Fruit fly (Drosophila melanogaster) whole organism, embryonic: ENCODE data around the gene Polr3E.

Source experiments
- Bdp1 ChIP-seq: fragments of 200-800 bp; sonication (Bioruptor generic); optimal IDR thresholded peaks from 3 replicates; lab custom pipeline; 2016; ENCODE audit warnings: missing biosample characterization, missing genetic modification characterization
- CG10321 ChIP-seq: fragments of 200-800 bp; sonication (Bioruptor generic); IDR thresholded peaks from 2 replicates; pipeline ENCODE4 v1.3.6; 2022; ENCODE audit warnings: missing biosample characterization, missing genetic modification characterization
- CG10366 ChIP-seq: fragments of 200-800 bp; sonication (Bioruptor generic); IDR thresholded peaks from 2 replicates; pipeline ENCODE4 v1.3.6; 2022; ENCODE audit warnings: missing biosample characterization, missing genetic modification characterization
- CG10959 ChIP-seq: fragments of 200-800 bp; sonication (Bioruptor generic); IDR thresholded peaks from 2 replicates; pipeline ENCODE4 v1.3.6; 2022; ENCODE audit warnings: missing biosample characterization, missing genetic modification characterization
- CG11456 ChIP-seq: fragments of 200-800 bp; sonication (Bioruptor generic); IDR thresholded peaks from 3 replicates; pipeline ENCODE4 v1.3.6; 2022; ENCODE audit warnings: missing biosample characterization, missing genetic modification characterization
- CG11723 ChIP-seq: fragments of 200-800 bp; sonication (Bioruptor generic); optimal IDR thresholded peaks from 2 replicates; lab custom pipeline; 2017; ENCODE audit warnings: missing biosample characterization, mild to moderate bottlenecking, missing genetic modification characterization
- CG12942 ChIP-seq: fragments of 200-800 bp; sonication (Bioruptor generic); optimal IDR thresholded peaks from 3 replicates; lab custom pipeline; 2016; ENCODE audit warnings: missing biosample characterization, missing genetic modification characterization
- CG13424 ChIP-seq: fragments of 200-800 bp; sonication (Bioruptor generic); optimal IDR thresholded peaks from 2 replicates; lab custom pipeline; 2019; ENCODE audit warnings: missing biosample characterization, mild to moderate bottlenecking, missing genetic modification characterization, moderate library complexity
- CG17568 ChIP-seq: fragments of 200-800 bp; sonication (Bioruptor generic); optimal IDR thresholded peaks from 2 replicates; lab custom pipeline; 2018; ENCODE audit warnings: missing biosample characterization, mild to moderate bottlenecking, missing genetic modification characterization, moderate library complexity
- CG17612 ChIP-seq: fragments of 200-800 bp; sonication (Bioruptor generic); IDR thresholded peaks from 2 replicates; pipeline ENCODE4 v1.3.6; 2022; ENCODE audit warnings: missing biosample characterization, missing genetic modification characterization
- CG17829 ChIP-seq: fragments of 200-800 bp; optimal IDR thresholded peaks from 2 replicates; lab custom pipeline; 2019; ENCODE audit warnings: missing biosample characterization, mild to moderate bottlenecking, missing genetic modification characterization, moderate library complexity
- CG30403 ChIP-seq: fragments of 200-800 bp; sonication (Bioruptor generic); optimal IDR thresholded peaks from 3 replicates; lab custom pipeline; 2016; ENCODE audit warnings: missing biosample characterization, missing genetic modification characterization
- CG33213 ChIP-seq: fragments of 200-800 bp; sonication (Bioruptor generic); optimal IDR thresholded peaks from 3 replicates; lab custom pipeline; 2016; ENCODE audit warnings: missing biosample characterization, missing genetic modification characterization
- CG34422 ChIP-seq: fragments of 200-800 bp; sonication (Bioruptor generic); IDR thresholded peaks from 3 replicates; pipeline ENCODE4 v1.3.6; 2022; ENCODE audit warnings: missing biosample characterization, missing genetic modification characterization
- CG4707 ChIP-seq: fragments of 200-800 bp; sonication (Bioruptor generic); optimal IDR thresholded peaks from 2 replicates; lab custom pipeline; 2018; ENCODE audit warnings: missing biosample characterization, mild to moderate bottlenecking, missing genetic modification characterization, moderate library complexity
- CG6175 ChIP-seq: fragments of 200-800 bp; sonication (Bioruptor generic); IDR thresholded peaks from 3 replicates; pipeline ENCODE4 v1.3.6; 2022; ENCODE audit warnings: missing biosample characterization, missing genetic modification characterization
- CG6654 ChIP-seq: fragments of 200-800 bp; sonication (Bioruptor generic); optimal IDR thresholded peaks from 2 replicates; lab custom pipeline; 2017; ENCODE audit warnings: missing biosample characterization, mild to moderate bottlenecking, missing genetic modification characterization
- CG6683 ChIP-seq: fragments of 200-800 bp; sonication (Bioruptor generic); optimal IDR thresholded peaks from 2 replicates; lab custom pipeline; 2017; ENCODE audit warnings: missing biosample characterization, mild to moderate bottlenecking, missing genetic modification characterization, missing genetic modification reagents
- CG7839 ChIP-seq: fragments of 200-800 bp; sonication (Bioruptor generic); optimal IDR thresholded peaks from 3 replicates; lab custom pipeline; 2018; ENCODE audit warnings: missing biosample characterization, mild to moderate bottlenecking, missing genetic modification characterization, moderate library complexity
- CG7928 ChIP-seq: fragments of 200-800 bp; sonication (Bioruptor generic); optimal IDR thresholded peaks from 2 replicates; lab custom pipeline; 2017; ENCODE audit warnings: missing biosample characterization, mild to moderate bottlenecking, missing genetic modification characterization
- CG7987 ChIP-seq: fragments of 200-800 bp; sonication (Bioruptor generic); optimal IDR thresholded peaks from 2 replicates; lab custom pipeline; 2018; ENCODE audit warnings: missing biosample characterization, mild to moderate bottlenecking, missing genetic modification characterization, moderate library complexity
- CG9609 ChIP-seq: fragments of 200-800 bp; sonication (Bioruptor generic); optimal IDR thresholded peaks from 3 replicates; lab custom pipeline; 2016; ENCODE audit warnings: missing biosample characterization, missing genetic modification characterization
- Dip3 ChIP-seq: fragments of 200-800 bp; sonication (Bioruptor generic); optimal IDR thresholded peaks from 3 replicates; lab custom pipeline; 2016; ENCODE audit warnings: missing biosample characterization, missing genetic modification characterization
- E2f1 ChIP-seq: fragments of 200-800 bp; sonication (Bioruptor generic); IDR thresholded peaks from 2 replicates; pipeline ENCODE4 v1.3.6; 2022; ENCODE audit warnings: missing biosample characterization, missing genetic modification characterization
- HLH54F ChIP-seq: fragments of 200-800 bp; sonication (Bioruptor generic); optimal IDR thresholded peaks from 3 replicates; lab custom pipeline; 2016; ENCODE audit warnings: missing biosample characterization, missing genetic modification characterization
- Hmx ChIP-seq: fragments of 200-800 bp; sonication (Bioruptor generic); optimal IDR thresholded peaks from 2 replicates; lab custom pipeline; 2016; ENCODE audit warnings: missing biosample characterization, missing genetic modification characterization
- Hsf ChIP-seq: fragments of 200-800 bp; sonication (Bioruptor generic); optimal IDR thresholded peaks from 3 replicates; lab custom pipeline; 2016; ENCODE audit warnings: missing biosample characterization, missing genetic modification characterization
- Jarid2 ChIP-seq: fragments of 200-800 bp; sonication (Bioruptor generic); optimal IDR thresholded peaks from 3 replicates; lab custom pipeline; 2017; ENCODE audit warnings: mild to moderate bottlenecking, missing biosample characterization, missing genetic modification reagents, missing genetic modification characterization
- Lhr ChIP-seq: fragments of 200-800 bp; sonication (Bioruptor generic); optimal IDR thresholded peaks from 3 replicates; lab custom pipeline; 2017; ENCODE audit warnings: mild to moderate bottlenecking, missing biosample characterization, missing genetic modification reagents, missing genetic modification characterization
- Mrtf ChIP-seq: fragments of 200-800 bp; sonication (Bioruptor generic); IDR thresholded peaks from 3 replicates; pipeline ENCODE4 v1.3.6; 2022; ENCODE audit warnings: missing biosample characterization, missing genetic modification characterization
- NC2α ChIP-seq: fragments of 200-800 bp; sonication (Bioruptor generic); optimal IDR thresholded peaks from 2 replicates; lab custom pipeline; 2016; ENCODE audit warnings: missing biosample characterization, missing genetic modification characterization
- NC2β ChIP-seq: fragments of 200-800 bp; sonication (Bioruptor generic); optimal IDR thresholded peaks from 2 replicates; lab custom pipeline; 2016; ENCODE audit warnings: missing biosample characterization, missing genetic modification characterization
- Opbp ChIP-seq: fragments of 200-800 bp; sonication (Bioruptor generic); IDR thresholded peaks from 3 replicates; pipeline ENCODE4 v1.3.6; 2022; ENCODE audit warnings: missing biosample characterization, missing genetic modification characterization; ENCODE audit not compliant: partially characterized antibody
- PHDP ChIP-seq: fragments of 200-800 bp; sonication (Bioruptor generic); optimal IDR thresholded peaks from 3 replicates; lab custom pipeline; 2018; ENCODE audit warnings: missing biosample characterization, mild to moderate bottlenecking, missing genetic modification characterization, moderate library complexity
- chn ChIP-seq: fragments of 200-800 bp; sonication (Bioruptor generic); optimal IDR thresholded peaks from 2 replicates; lab custom pipeline; 2016; ENCODE audit warnings: missing biosample characterization, missing genetic modification characterization
- fd102C ChIP-seq: fragments of 200-800 bp; sonication (Bioruptor generic); optimal IDR thresholded peaks from 2 replicates; lab custom pipeline; 2018; ENCODE audit warnings: missing biosample characterization, mild to moderate bottlenecking, missing genetic modification characterization, moderate library complexity
- fd64A ChIP-seq: fragments of 200-800 bp; sonication (Bioruptor generic); optimal IDR thresholded peaks from 3 replicates; lab custom pipeline; 2018; ENCODE audit warnings: missing biosample characterization, mild to moderate bottlenecking, missing genetic modification characterization
- gro ChIP-seq: fragments of 200-800 bp; sonication (Bioruptor generic); optimal IDR thresholded peaks from 2 replicates; lab custom pipeline; 2016; ENCODE audit warnings: missing biosample characterization, missing genetic modification characterization
- gt ChIP-seq: fragments of 200-800 bp; sonication (Bioruptor generic); IDR thresholded peaks from 2 replicates; pipeline ENCODE4 v1.3.6; 2022; ENCODE audit warnings: missing biosample characterization, missing genetic modification characterization
- jigr1 ChIP-seq: fragments of 200-800 bp; sonication (Bioruptor generic); IDR thresholded peaks from 3 replicates; pipeline ENCODE4 v1.3.6; 2022; ENCODE audit warnings: missing biosample characterization, missing genetic modification characterization
- jing ChIP-seq: fragments of 200-800 bp; sonication (Bioruptor generic); optimal IDR thresholded peaks from 2 replicates; lab custom pipeline; 2018; ENCODE audit warnings: missing biosample characterization, mild to moderate bottlenecking, missing genetic modification characterization
- jumu ChIP-seq: fragments of 200-800 bp; sonication (Bioruptor generic); optimal IDR thresholded peaks from 3 replicates; lab custom pipeline; 2016; ENCODE audit warnings: missing biosample characterization, missing genetic modification characterization
- lbe ChIP-seq: fragments of 200-800 bp; sonication (Bioruptor generic); optimal IDR thresholded peaks from 2 replicates; lab custom pipeline; 2016; ENCODE audit warnings: missing biosample characterization, mild to moderate bottlenecking, missing genetic modification characterization
- onecut ChIP-seq: fragments of 200-800 bp; sonication (Bioruptor generic); IDR thresholded peaks from 2 replicates; pipeline ENCODE4 v1.3.6; 2022; ENCODE audit warnings: missing biosample characterization, missing genetic modification characterization
- schlank ChIP-seq: fragments of 200-800 bp; sonication (Bioruptor generic); optimal IDR thresholded peaks from 2 replicates; lab custom pipeline; 2018; ENCODE audit warnings: missing biosample characterization, mild to moderate bottlenecking, missing genetic modification characterization
- sens ChIP-seq: fragments of 200-800 bp; sonication (Bioruptor generic); peaks from one replicate; lab custom pipeline; 2016; ENCODE audit warnings: missing biosample characterization, missing genetic modification characterization
- slbo ChIP-seq: fragments of 200-800 bp; sonication (Bioruptor generic); IDR thresholded peaks from 2 replicates; pipeline ENCODE4 v1.3.6; 2022; ENCODE audit warnings: missing biosample characterization, missing genetic modification characterization
- stc ChIP-seq: fragments of 200-800 bp; sonication (Bioruptor generic); IDR thresholded peaks from 2 replicates; pipeline ENCODE4 v1.3.6; 2022; ENCODE audit warnings: missing biosample characterization, missing genetic modification characterization
- tx ChIP-seq: fragments of 200-800 bp; sonication (Bioruptor generic); optimal IDR thresholded peaks from 2 replicates; lab custom pipeline; 2016; ENCODE audit warnings: missing biosample characterization, missing genetic modification characterization
- vfl ChIP-seq: fragments of 200-800 bp; sonication (Bioruptor generic); optimal IDR thresholded peaks from 2 replicates; lab custom pipeline; 2016; ENCODE audit warnings: missing biosample characterization, missing genetic modification characterization
- yki ChIP-seq: fragments of >200 bp; optimal IDR thresholded peaks from 3 replicates; lab custom pipeline; 2018

Gene Polr3E

DNA sequence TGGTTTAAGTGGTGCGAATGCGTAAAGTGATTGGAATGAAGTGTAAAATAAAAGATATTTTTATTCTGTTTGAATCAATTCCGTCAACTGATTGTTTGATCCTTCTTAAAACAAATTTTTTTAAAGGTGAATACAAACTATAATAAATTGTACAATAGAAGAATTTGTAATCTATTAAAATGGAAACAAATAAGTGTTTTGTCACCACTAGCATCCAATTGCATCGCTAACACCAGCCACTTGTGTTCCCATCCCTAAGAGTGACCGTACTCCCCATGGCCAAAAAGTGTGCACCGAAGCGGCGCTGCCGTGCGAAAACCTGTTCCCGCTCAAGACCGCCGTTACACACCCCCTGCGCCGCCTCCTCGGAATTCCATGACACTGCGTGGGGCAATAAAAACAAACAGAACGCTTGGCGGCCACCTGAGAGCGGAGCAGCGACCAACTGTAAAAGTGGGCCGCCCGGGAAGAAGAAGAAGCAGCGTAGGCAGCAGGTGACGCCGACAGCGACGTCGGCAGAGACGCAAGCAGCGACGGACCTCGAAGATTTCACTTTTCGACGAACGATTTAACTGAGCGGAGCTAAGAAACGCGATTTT lies 3.9 kb upstream of the Polr3E start, which contains the start of gene Pdss2 (continued):
- TF ChIP-seq HLH54F (GFP tag; lab: Kevin White, UChicago) (peak; percentile 66), CG13424 (peak; percentile 78), CG17568 (GFP tag; lab: Kevin White, UChicago) (peak; percentile 15), CG10366 (GFP tag; lab: Robert Waterston, UW) (peak; percentile 80), vfl (GFP tag; lab: Kevin White, UChicago) (peak; percentile 61), CG11456 (GFP tag; lab: Robert Waterston, UW) (peak; percentile 90), jumu (GFP tag; lab: Kevin White, UChicago) (peak; percentile 66), CG7987 (GFP tag; lab: Kevin White, UChicago) (peak; percentile 58), PHDP (tag; lab: Kevin White, UChicago) (peak; percentile 46), Opbp (peak; percentile 75), NC2β (GFP tag; lab: Kevin White, UChicago) (peak; percentile 41), CG6654 (GFP tag; lab: Kevin White, UChicago) (peak; percentile 3), Lhr (GFP tag; lab: Kevin White, UChicago) (peak; percentile 70), Jarid2 (GFP tag; lab: Kevin White, UChicago) (no peak), stc (peak; percentile 55), slbo (GFP tag; lab: Robert Waterston, UW) (peak; percentile 91), lbe (GFP tag; lab: Kevin White, UChicago) (peak; percentile 24), CG17829 (peak; percentile 71), CG11723 (no peak), fd102C (no peak), CG7839 (tag; lab: Kevin White, UChicago) (peak; percentile 71), yki (lab: Kevin White, UChicago) (no peak), tx (GFP tag; lab: Kevin White, UChicago) (no peak), jigr1 (GFP tag; lab: Robert Waterston, UW) (0 out of 3 replicates have a peak, but pooled peaks have one; percentile 37), gro (peak; percentile 72), Mrtf (no peak; the same call in 2 of the 3 replicates), CG4707 (peak; percentile 4), NC2α (GFP tag; lab: Kevin White, UChicago) (no peak), Dip3 (GFP tag; lab: Kevin White, UChicago) (peak; percentile 75), CG10321 (GFP tag; lab: Robert Waterston, UW) (no peak), fd64A (GFP tag; lab: Kevin White, UChicago) (peak; percentile 37), CG12942 (GFP tag; lab: Kevin White, UChicago) (peak; percentile 67), schlank (peak; percentile 4), CG6175 (peak; percentile 92), sens (GFP tag; lab: Kevin White, UChicago) (peak; percentile 91), CG33213 (GFP tag; lab: Kevin White, UChicago) (peak; percentile 75), chn (peak; percentile 91), Hmx (peak; percentile 29), Hsf (GFP tag; lab: Kevin White, UChicago) (peak; percentile 78), CG34422 (peak; percentile 87), CG6683 (GFP tag; lab: Kevin White, UChicago) (no peak), Bdp1 (GFP tag; lab: Kevin White, UChicago) (peak; percentile 41), CG7928 (GFP tag; lab: Kevin White, UChicago) (peak; percentile 32), CG9609 (GFP tag; lab: Kevin White, UChicago) (peak; percentile 82), gt (GFP tag; lab: Robert Waterston, UW) (peak; percentile 55; the same call in 1 of the 2 replicates), onecut (GFP tag; lab: Robert Waterston, UW) (peak; percentile 5; the same call in 1 of the 2 replicates), CG17612 (GFP tag; lab: Robert Waterston, UW) (peak; percentile 50; the same call in 1 of the 2 replicates), CG30403 (peak; percentile 88), CG10959 (GFP tag; lab: Robert Waterston, UW) (peak; percentile 62; the same call in 1 of the 2 replicates), jing (no peak), E2f1 (GFP tag; lab: Robert Waterston, UW) (peak; percentile 75)
